Worm (Caenorhabditis elegans) whole organism, young adult: ENCODE measurements around the gene laf-1.
A peak's percentile ranks its signal among the peaks of the same experiment; 100 is the strongest.

ENCODE experiments used
- B0261.1 ChIP-seq: sonication (generic microtip); optimal IDR thresholded peaks from 2 replicates; lab custom pipeline; 2016; ENCODE audit warnings: mild to moderate bottlenecking, missing genetic modification characterization, moderate library complexity, missing compliant biosample characterization
- F22D6.2 ChIP-seq: sonication (generic microtip); optimal IDR thresholded peaks from 2 replicates; lab custom pipeline; 2016; ENCODE audit warnings: mild to moderate bottlenecking, missing genetic modification characterization, missing compliant biosample characterization
- F33H1.4 ChIP-seq: fragments of 200-800 bp; sonication (Bioruptor generic); IDR thresholded peaks from 2 replicates; pipeline ENCODE4 v1.3.6; 2022; ENCODE audit warnings: missing genetic modification reagents, missing genetic modification characterization, missing compliant biosample characterization
- F55B11.4 ChIP-seq: sonication (generic microtip); optimal IDR thresholded peaks from 2 replicates; lab custom pipeline; 2016; ENCODE audit warnings: missing compliant biosample characterization, missing genetic modification characterization, borderline replicate concordance; ENCODE audit not compliant: insufficient read depth
- F57A8.1 ChIP-seq: fragments of 200-800 bp; sonication (Bioruptor generic); optimal IDR thresholded peaks from 2 replicates; lab custom pipeline; 2018; ENCODE audit warnings: mild to moderate bottlenecking, missing genetic modification characterization, moderate library complexity, missing compliant biosample characterization
- F57C9.4 ChIP-seq: sonication (generic microtip); optimal IDR thresholded peaks from 2 replicates; lab custom pipeline; 2017; ENCODE audit warnings: mild to moderate bottlenecking, missing genetic modification characterization, missing compliant biosample characterization
- Y67H2A.10 ChIP-seq: fragments of 200-800 bp; sonication (Bioruptor generic); conservative IDR thresholded peaks from 2 replicates; pipeline ENCODE4 v1.3.6; 2022; ENCODE audit warnings: missing genetic modification reagents, missing genetic modification characterization, missing compliant biosample characterization
- Y79H2A.3 ChIP-seq: fragments of 200-800 bp; sonication (Bioruptor generic); conservative IDR thresholded peaks from 2 replicates; pipeline ENCODE4 v1.3.6; 2022; ENCODE audit warnings: missing genetic modification reagents, missing genetic modification characterization, missing compliant biosample characterization
- akir-1 ChIP-seq: fragments of 200-800 bp; sonication (Bioruptor generic); optimal IDR thresholded peaks from 2 replicates; lab custom pipeline; 2018; ENCODE audit warnings: mild to moderate bottlenecking, missing genetic modification characterization, moderate library complexity, missing compliant biosample characterization
- aptf-3 ChIP-seq: fragments of 200-800 bp; sonication (Bioruptor generic); IDR thresholded peaks from 2 replicates; pipeline ENCODE4 v1.3.6; 2022; ENCODE audit warnings: missing genetic modification characterization, missing compliant biosample characterization
- atf-7 ChIP-seq: sonication (generic microtip); optimal IDR thresholded peaks from 2 replicates; lab custom pipeline; 2017; ENCODE audit warnings: mild to moderate bottlenecking, missing genetic modification characterization, missing compliant biosample characterization
- attf-5 ChIP-seq: fragments of 200-800 bp; sonication (Bioruptor generic); optimal IDR thresholded peaks from 2 replicates; lab custom pipeline; 2018; ENCODE audit warnings: mild to moderate bottlenecking, missing genetic modification characterization, missing compliant biosample characterization
- bed-2 ChIP-seq: fragments of 200-800 bp; sonication (Bioruptor generic); IDR thresholded peaks from 2 replicates; pipeline ENCODE4 v1.3.6; 2022; ENCODE audit warnings: missing genetic modification reagents, missing genetic modification characterization, missing compliant biosample characterization
- cebp-1 ChIP-seq, 2 experiments: fragments of 200-800 bp in 1 of 2; sonication (Bioruptor generic) in 1 of 2; sonication (generic microtip) in 1 of 2; IDR thresholded peaks in 1 of 2; optimal IDR thresholded peaks in 1 of 2; 2 replicates each; pipeline versions ENCODE4 v1.3.6 to Lab custom; 2017 to 2022; ENCODE audit warnings: missing compliant biosample characterization in 2 of 2, missing genetic modification characterization in 2 of 2, mild to moderate bottlenecking in 1 of 2, missing genetic modification reagents in 1 of 2, moderate library complexity in 1 of 2
- ceh-91 ChIP-seq: fragments of 200-800 bp; sonication (Bioruptor generic); IDR thresholded peaks from 2 replicates; pipeline ENCODE4 v1.3.6; 2022; ENCODE audit warnings: missing genetic modification reagents, missing genetic modification characterization, missing compliant biosample characterization
- dpl-1 ChIP-seq: fragments of 150-350 bp; optimal IDR thresholded peaks from 2 replicates; lab custom pipeline; 2014; ENCODE audit warnings: missing biosample characterization, missing genetic modification reagents, missing genetic modification characterization
- efl-1 ChIP-seq: fragments of 150-350 bp; optimal IDR thresholded peaks from 2 replicates; lab custom pipeline; 2014; ENCODE audit warnings: missing biosample characterization, missing genetic modification reagents, missing genetic modification characterization
- egl-44 ChIP-seq: fragments of 200-800 bp; sonication (Bioruptor generic); IDR thresholded peaks from 2 replicates; pipeline ENCODE4 v1.3.6; 2022; ENCODE audit warnings: missing genetic modification reagents, missing genetic modification characterization, missing compliant biosample characterization
- hlh-26 ChIP-seq: fragments of 200-800 bp; sonication (Bioruptor generic); conservative IDR thresholded peaks from 2 replicates; pipeline ENCODE4 v1.3.6; 2022; ENCODE audit warnings: missing genetic modification reagents, missing genetic modification characterization, missing compliant biosample characterization
- hmg-1.2 ChIP-seq: fragments of 200-800 bp; sonication (Bioruptor generic); IDR thresholded peaks from 2 replicates; pipeline ENCODE4 v1.3.6; 2022; ENCODE audit warnings: missing genetic modification reagents, missing genetic modification characterization, missing compliant biosample characterization
- hrde-1 ChIP-seq: sonication (generic microtip); optimal IDR thresholded peaks from 2 replicates; lab custom pipeline; 2016; ENCODE audit warnings: missing genetic modification characterization, mild to moderate bottlenecking, missing compliant biosample characterization, moderate library complexity, missing genotype, missing genetic modification reagents, borderline replicate concordance
- lin-26 ChIP-seq: fragments of 200-800 bp; sonication (Bioruptor generic); IDR thresholded peaks from 2 replicates; pipeline ENCODE4 v1.3.6; 2022; ENCODE audit warnings: missing genetic modification reagents, missing genetic modification characterization, missing compliant biosample characterization
- lin-35 ChIP-seq, 3 experiments: fragments of 150-350 bp in 2 of 3; sonication (generic microtip) in 1 of 3; optimal IDR thresholded peaks; 2 replicates each; lab custom pipeline; 2014 to 2018; ENCODE audit warnings: missing biosample characterization in 3 of 3, missing genetic modification characterization in 3 of 3, missing genetic modification reagents in 3 of 3
- lin-40 ChIP-seq: sonication (generic microtip); optimal IDR thresholded peaks from 2 replicates; lab custom pipeline; 2016; ENCODE audit warnings: missing genetic modification characterization, mild to moderate bottlenecking, missing compliant biosample characterization, missing genotype, missing genetic modification reagents
- lin-54 ChIP-seq: fragments of 200-800 bp; sonication (Bioruptor generic); optimal IDR thresholded peaks from 2 replicates; lab custom pipeline; 2018; ENCODE audit warnings: mild to moderate bottlenecking, missing genetic modification characterization, missing compliant biosample characterization
- lir-1 ChIP-seq: fragments of 200-800 bp; sonication (Bioruptor generic); conservative IDR thresholded peaks from 2 replicates; pipeline ENCODE4 v1.3.6; 2022; ENCODE audit warnings: missing genetic modification reagents, missing genetic modification characterization, missing compliant biosample characterization
- mcd-1 ChIP-seq: fragments of 200-800 bp; sonication (Bioruptor generic); IDR thresholded peaks from 2 replicates; pipeline ENCODE4 v1.3.6; 2022; ENCODE audit warnings: missing genetic modification reagents, missing genetic modification characterization, missing compliant biosample characterization
- nfya-1 ChIP-seq: sonication (generic microtip); optimal IDR thresholded peaks from 2 replicates; lab custom pipeline; 2017; ENCODE audit warnings: antibody characterized with exemption, missing compliant biosample characterization, missing genetic modification characterization, borderline replicate concordance; ENCODE audit not compliant: insufficient read depth
- nhr-80 ChIP-seq: sonication (generic microtip); optimal IDR thresholded peaks from 2 replicates; lab custom pipeline; 2016; ENCODE audit warnings: missing genetic modification characterization, missing compliant biosample characterization
- pha-4 ChIP-seq: fragments of 150-350 bp; sonication (generic microtip); optimal IDR thresholded peaks from 2 replicates; lab custom pipeline; 2014; ENCODE audit warnings: missing biosample characterization, missing genetic modification reagents, missing genetic modification characterization
- rec-8 ChIP-seq, 2 experiments: sonication (generic microtip); optimal IDR thresholded peaks; 2 replicates each; lab custom pipeline; 2016; ENCODE audit warnings: mild to moderate bottlenecking in 2 of 2, missing genetic modification characterization in 2 of 2, missing genetic modification reagents in 2 of 2, missing genotype in 2 of 2, missing biosample characterization in 1 of 2, missing compliant biosample characterization in 1 of 2, moderate library complexity in 1 of 2
- rpc-1 ChIP-seq, 2 experiments: fragments of 150-350 bp in 1 of 2; sonication (generic microtip) in 1 of 2; optimal IDR thresholded peaks; 2 replicates each; lab custom pipeline; 2014 to 2018; ENCODE audit warnings: missing biosample characterization in 1 of 2, missing genetic modification characterization in 1 of 2, missing genetic modification reagents in 1 of 2, missing genotype in 1 of 2
- snpc-1.3 ChIP-seq: sonication (generic microtip); optimal IDR thresholded peaks from 2 replicates; lab custom pipeline; 2017; ENCODE audit warnings: missing genetic modification characterization, mild to moderate bottlenecking, missing compliant biosample characterization, antibody characterized with exemption, moderate library complexity, missing genotype, missing genetic modification reagents; ENCODE audit not compliant: insufficient read depth
- snpc-3.4 ChIP-seq: sonication (generic microtip); optimal IDR thresholded peaks from 2 replicates; lab custom pipeline; 2017; ENCODE audit warnings: missing genetic modification characterization, mild to moderate bottlenecking, missing compliant biosample characterization, antibody characterized with exemption, moderate library complexity, missing genotype, missing genetic modification reagents
- somi-1 ChIP-seq: fragments of 200-800 bp; sonication (Bioruptor generic); optimal IDR thresholded peaks from 2 replicates; lab custom pipeline; 2018; ENCODE audit warnings: mild to moderate bottlenecking, missing genetic modification characterization, missing compliant biosample characterization
- sptf-2 ChIP-seq: fragments of 200-800 bp; sonication (Bioruptor generic); optimal IDR thresholded peaks from 2 replicates; lab custom pipeline; 2018; ENCODE audit warnings: mild to moderate bottlenecking, missing genetic modification characterization, missing compliant biosample characterization
- tbx-9 ChIP-seq: sonication (generic microtip); optimal IDR thresholded peaks from 2 replicates; lab custom pipeline; 2016; ENCODE audit warnings: borderline replicate concordance, missing genetic modification characterization, inconsistent platforms, missing compliant biosample characterization
- zfh-2 ChIP-seq: fragments of 200-800 bp; sonication (Bioruptor generic); conservative IDR thresholded peaks from 2 replicates; pipeline ENCODE4 v1.3.6; 2022; ENCODE audit warnings: missing genetic modification reagents, missing genetic modification characterization, missing compliant biosample characterization
- ztf-6 ChIP-seq: fragments of 200-800 bp; sonication (Bioruptor generic); IDR thresholded peaks from 2 replicates; pipeline ENCODE4 v1.3.6; 2022; ENCODE audit warnings: missing genetic modification reagents, missing genetic modification characterization, missing compliant biosample characterization

The laf-1 gene

ce11 chrIII:2811410-2811809 is 32.6 kb upstream of the laf-1 start (continued):
- TF ChIP-seq ceh-91 (GFP tag; lab: Robert Waterston, UW) (0 out of 2 replicates have a peak, but pooled peaks have one; percentile 31), zfh-2 (GFP tag; lab: Robert Waterston, UW) (no peak), akir-1 (GFP tag; lab: Kevin White, UChicago) (no peak), hmg-1.2 (GFP tag; lab: Robert Waterston, UW) (no peak), atf-7 (tag; lab: Kevin White, UChicago) (peak; percentile 57), hrde-1 (tag; lab: Kevin White, UChicago) (peak; percentile 94)

- peak; percentile 59 for TF ChIP-seq dpl-1 (GFP tag; lab: Kevin White, UChicago)
- no peak for TF ChIP-seq snpc-3.4 (tag; lab: Kevin White, UChicago)
- TF ChIP-seq efl-1: peak; percentile 72
- peak; percentile 93 for TF ChIP-seq mcd-1 (GFP tag; lab: Robert Waterston, UW)
- peak in 2 of 3 experiments; percentile 42 to 92 for TF ChIP-seq lin-35 (GFP tag; optimal IDR thresholded peaks at IDR 0.05; lab: Kevin White, UChicago)
- peak; percentile 8 for TF ChIP-seq snpc-1.3 (tag; lab: Kevin White, UChicago)
- peak; percentile 0 for TF ChIP-seq lin-40 (tag; lab: Kevin White, UChicago)
- TF ChIP-seq egl-44 (GFP tag; lab: Robert Waterston, UW): no peak
- no peak for TF ChIP-seq F57C9.4 (tag; lab: Kevin White, UChicago)
- TF ChIP-seq lin-26 (GFP tag; lab: Robert Waterston, UW): no peak
- TF ChIP-seq lin-54: peak; percentile 93
- TF ChIP-seq F33H1.4 (GFP tag; lab: Robert Waterston, UW): peak; percentile 9; the same call in 1 of the 2 replicates
- TF ChIP-seq B0261.1 (tag; lab: Kevin White, UChicago): no peak
- no peak for TF ChIP-seq sptf-2 (GFP tag; lab: Kevin White, UChicago)
These were observed 26.2 kb upstream of the laf-1 start, which contains the start of gene Y71H2AM.3 for ce11 chrIII:2805084-2805483. TSS of gene Y71H2AM.3 (plus strand) at chrIII:2805430.

- TF ChIP-seq lin-35 (GFP tag; optimal IDR thresholded peaks at IDR 0.05; lab: Kevin White, UChicago): peak in 1 of 3 experiments; percentile 35
- TF ChIP-seq cebp-1 (GFP tag; IDR thresholded peaks at IDR 0.05; lab: Robert Waterston, UW): no peak
- peak; percentile 5 for TF ChIP-seq cebp-1 (tag; optimal IDR thresholded peaks at IDR 0.05; lab: Kevin White, UChicago)
- peak; percentile 84 for TF ChIP-seq pha-4 (tag; lab: Kevin White, UChicago)
- TF ChIP-seq rec-8 (tag; optimal IDR thresholded peaks at IDR 0.05; lab: Kevin White, UChicago): no peak
- TF ChIP-seq ztf-6: no peak
- TF ChIP-seq hlh-26 (GFP tag; lab: Robert Waterston, UW): no peak
- peak; percentile 75 for TF ChIP-seq hmg-1.2 (GFP tag; lab: Robert Waterston, UW)
- peak; percentile 44 for TF ChIP-seq lin-54
- peak; percentile 50 for TF ChIP-seq nhr-80 (tag; lab: Kevin White, UChicago)
- TF ChIP-seq mcd-1 (GFP tag; lab: Robert Waterston, UW): peak; percentile 65
- peak; percentile 23 for TF ChIP-seq attf-5
- TF ChIP-seq lin-40 (tag; lab: Kevin White, UChicago): no peak
These were observed 25.6 kb upstream of the laf-1 start for ce11 chrIII:2804461-2804860.

ce11 chrIII:2801800-2802515 is 23.1 kb upstream of the laf-1 start, which contains the start of the genes twk-45 and Y71H2AM.25:
TSS of gene twk-45 (minus strand) at chrIII:2801900.
TSS of gene Y71H2AM.25 (plus strand) at chrIII:2802465.
- TF ChIP-seq Y79H2A.3 (no peak), akir-1 (GFP tag; lab: Kevin White, UChicago) (no peak), lin-54 (no peak), F57A8.1 (no peak), rpc-1 (optimal IDR thresholded peaks at IDR 0.05; lab: Kevin White, UChicago) (no peak), rpc-1 (tag; optimal IDR thresholded peaks at IDR 0.05; lab: Kevin White, UChicago) (no peak), tbx-9 (no peak), F55B11.4 (tag; lab: Kevin White, UChicago) (no peak), nfya-1 (no peak), bed-2 (GFP tag; lab: Robert Waterston, UW) (no peak), F22D6.2 (tag; lab: Kevin White, UChicago) (no peak), egl-44 (GFP tag; lab: Robert Waterston, UW) (no peak), Y67H2A.10 (no peak), aptf-3 (GFP tag; lab: Robert Waterston, UW) (no peak), somi-1 (GFP tag; lab: Kevin White, UChicago) (no peak), attf-5 (no peak), lir-1 (no peak), hmg-1.2 (GFP tag; lab: Robert Waterston, UW) (no peak)
